Fruit fly (Drosophila melanogaster) whole organism, embryonic: ENCODE measurements around the gene CG10301.

Experiments used
- Adf1 ChIP-seq: fragments of 200-800 bp; sonication (Bioruptor generic); IDR thresholded peaks from 2 replicates; pipeline ENCODE4 v1.3.6; 2022; ENCODE audit warnings: missing biosample characterization, missing genetic modification characterization
- B-H2 ChIP-seq: fragments of 200-800 bp; sonication (Bioruptor generic); optimal IDR thresholded peaks from 2 replicates; lab custom pipeline; 2018; ENCODE audit warnings: missing biosample characterization, mild to moderate bottlenecking, missing genetic modification characterization
- CG11560 ChIP-seq: fragments of 200-800 bp; sonication (Bioruptor generic); IDR thresholded peaks from 3 replicates; pipeline ENCODE4 v1.3.6; 2022; ENCODE audit warnings: missing biosample characterization, missing genetic modification characterization
- CG12299 ChIP-seq: fragments of 200-800 bp; sonication (Bioruptor generic); optimal IDR thresholded peaks from 2 replicates; lab custom pipeline; 2018; ENCODE audit warnings: missing biosample characterization, mild to moderate bottlenecking, missing genetic modification characterization
- CG12391 ChIP-seq: fragments of 200-800 bp; sonication (Bioruptor generic); optimal IDR thresholded peaks from 3 replicates; lab custom pipeline; 2018; ENCODE audit warnings: missing biosample characterization, mild to moderate bottlenecking, missing genetic modification characterization, moderate library complexity
- CG12942 ChIP-seq: fragments of 200-800 bp; sonication (Bioruptor generic); optimal IDR thresholded peaks from 3 replicates; lab custom pipeline; 2016; ENCODE audit warnings: missing biosample characterization, missing genetic modification characterization
- CG16815 ChIP-seq: fragments of 200-800 bp; sonication (Bioruptor generic); optimal IDR thresholded peaks from 3 replicates; lab custom pipeline; 2017; ENCODE audit warnings: missing biosample characterization, mild to moderate bottlenecking, missing genetic modification characterization
- CG16863 ChIP-seq: fragments of 200-800 bp; sonication (Bioruptor generic); optimal IDR thresholded peaks from 3 replicates; lab custom pipeline; 2016; ENCODE audit warnings: missing biosample characterization, missing genetic modification characterization
- CG17912 ChIP-seq: fragments of 200-800 bp; sonication (Bioruptor generic); optimal IDR thresholded peaks from 2 replicates; lab custom pipeline; 2018; ENCODE audit warnings: missing biosample characterization, mild to moderate bottlenecking, missing genetic modification characterization
- CG18011 ChIP-seq: fragments of 200-800 bp; sonication (Bioruptor generic); optimal IDR thresholded peaks from 2 replicates; lab custom pipeline; 2017; ENCODE audit warnings: missing biosample characterization, missing genetic modification characterization, mild to moderate bottlenecking, moderate library complexity, missing genotype
- CG31388 ChIP-seq: fragments of 200-800 bp; sonication (Bioruptor generic); optimal IDR thresholded peaks from 2 replicates; lab custom pipeline; 2016; ENCODE audit warnings: missing biosample characterization, missing genetic modification characterization
- CG32772 ChIP-seq: fragments of 200-800 bp; sonication (Bioruptor generic); IDR thresholded peaks from 2 replicates; pipeline ENCODE4 v1.3.6; 2022; ENCODE audit warnings: missing biosample characterization, missing genetic modification characterization
- CG3995 ChIP-seq: fragments of 200-800 bp; sonication (Bioruptor generic); optimal IDR thresholded peaks from 3 replicates; lab custom pipeline; 2016; ENCODE audit warnings: missing biosample characterization, missing genetic modification characterization
- CG4282 ChIP-seq: fragments of 200-800 bp; sonication (Bioruptor generic); optimal IDR thresholded peaks from 2 replicates; lab custom pipeline; 2016; ENCODE audit warnings: missing biosample characterization, missing genetic modification characterization
- CG7372 ChIP-seq: fragments of 200-800 bp; sonication (Bioruptor generic); IDR thresholded peaks from 2 replicates; pipeline ENCODE4 v1.3.6; 2022; ENCODE audit warnings: missing biosample characterization, missing genetic modification characterization
- CG9797 ChIP-seq: fragments of 200-800 bp; sonication (Bioruptor generic); optimal IDR thresholded peaks from 3 replicates; lab custom pipeline; 2018; ENCODE audit warnings: missing biosample characterization, mild to moderate bottlenecking, missing genetic modification characterization
- Dek ChIP-seq: fragments of 200-800 bp; sonication (Bioruptor generic); optimal IDR thresholded peaks from 3 replicates; lab custom pipeline; 2019; ENCODE audit warnings: missing biosample characterization, mild to moderate bottlenecking, missing genetic modification characterization, moderate library complexity
- Doc3 ChIP-seq: fragments of 200-800 bp; sonication (Bioruptor generic); IDR thresholded peaks from 3 replicates; pipeline ENCODE4 v1.3.6; 2022; ENCODE audit warnings: missing biosample characterization, missing genetic modification characterization; ENCODE audit not compliant: partially characterized antibody
- E2f2 ChIP-seq: fragments of 200-800 bp; sonication (Bioruptor generic); IDR thresholded peaks from 2 replicates; pipeline ENCODE4 v1.3.6; 2022; ENCODE audit warnings: missing biosample characterization, missing genetic modification characterization
- HHEX ChIP-seq: fragments of 200-800 bp; sonication (Bioruptor generic); optimal IDR thresholded peaks from 3 replicates; lab custom pipeline; 2017; ENCODE audit warnings: missing biosample characterization, mild to moderate bottlenecking, missing genetic modification characterization, missing genetic modification reagents
- HLH3B ChIP-seq: fragments of 200-800 bp; sonication (Bioruptor generic); IDR thresholded peaks from 2 replicates; pipeline ENCODE4 v1.3.6; 2022; ENCODE audit warnings: missing biosample characterization, missing genetic modification characterization
- Hr39 ChIP-seq: fragments of >200 bp; optimal IDR thresholded peaks from 2 replicates; lab custom pipeline; 2017
- Mrtf ChIP-seq: fragments of 200-800 bp; sonication (Bioruptor generic); IDR thresholded peaks from 3 replicates; pipeline ENCODE4 v1.3.6; 2022; ENCODE audit warnings: missing biosample characterization, missing genetic modification characterization
- NC2α ChIP-seq: fragments of 200-800 bp; sonication (Bioruptor generic); optimal IDR thresholded peaks from 2 replicates; lab custom pipeline; 2016; ENCODE audit warnings: missing biosample characterization, missing genetic modification characterization
- NfI ChIP-seq: fragments of 200-800 bp; sonication (Bioruptor generic); optimal IDR thresholded peaks from 3 replicates; lab custom pipeline; 2018; ENCODE audit warnings: missing biosample characterization, mild to moderate bottlenecking, missing genetic modification characterization, moderate library complexity
- Opbp ChIP-seq: fragments of 200-800 bp; sonication (Bioruptor generic); IDR thresholded peaks from 3 replicates; pipeline ENCODE4 v1.3.6; 2022; ENCODE audit warnings: missing biosample characterization, missing genetic modification characterization; ENCODE audit not compliant: partially characterized antibody
- Pdp1 ChIP-seq, 2 experiments: fragments of 200-800 bp; sonication (Bioruptor generic); optimal IDR thresholded peaks; 3 replicates each; lab custom pipeline; 2016; ENCODE audit warnings: missing biosample characterization in 2 of 2, missing genetic modification characterization in 2 of 2, mild to moderate bottlenecking in 1 of 2, moderate library complexity in 1 of 2
- Poxn ChIP-seq: fragments of 200-800 bp; sonication (Bioruptor generic); IDR thresholded peaks from 2 replicates; pipeline ENCODE4 v1.3.6; 2022; ENCODE audit warnings: missing biosample characterization, missing genetic modification characterization
- Ssrp ChIP-seq: fragments of 200-800 bp; sonication (Bioruptor generic); optimal IDR thresholded peaks from 2 replicates; lab custom pipeline; 2018; ENCODE audit warnings: missing biosample characterization, mild to moderate bottlenecking, missing genetic modification characterization, moderate library complexity
- amos ChIP-seq: fragments of 200-800 bp; sonication (Bioruptor generic); IDR thresholded peaks from 2 replicates; pipeline ENCODE4 v1.3.6; 2022; ENCODE audit warnings: missing biosample characterization, missing genetic modification characterization; ENCODE audit not compliant: partially characterized antibody
- corto ChIP-seq: fragments of 200-800 bp; sonication (Bioruptor generic); optimal IDR thresholded peaks from 2 replicates; lab custom pipeline; 2016; ENCODE audit warnings: missing biosample characterization, mild to moderate bottlenecking, missing genetic modification characterization, moderate library complexity
- dmrt11E ChIP-seq: fragments of 200-800 bp; sonication (Bioruptor generic); optimal IDR thresholded peaks from 3 replicates; lab custom pipeline; 2018; ENCODE audit warnings: missing biosample characterization, mild to moderate bottlenecking, missing genetic modification characterization, moderate library complexity
- gro ChIP-seq: fragments of 200-800 bp; sonication (Bioruptor generic); optimal IDR thresholded peaks from 2 replicates; lab custom pipeline; 2016; ENCODE audit warnings: missing biosample characterization, missing genetic modification characterization
- gt ChIP-seq: fragments of 200-800 bp; sonication (Bioruptor generic); IDR thresholded peaks from 2 replicates; pipeline ENCODE4 v1.3.6; 2022; ENCODE audit warnings: missing biosample characterization, missing genetic modification characterization
- knrl ChIP-seq: fragments of 200-800 bp; sonication (Bioruptor generic); IDR thresholded peaks from 3 replicates; pipeline ENCODE4 v1.3.6; 2022; ENCODE audit warnings: missing biosample characterization, missing genetic modification characterization; ENCODE audit not compliant: partially characterized antibody
- lola ChIP-seq, 3 experiments: fragments of >200 bp in 2 of 3; fragments of 200-800 bp in 1 of 3; sonication (Bioruptor generic) in 1 of 3; optimal IDR thresholded peaks; 2 replicates each; lab custom pipeline; 2017 to 2019; ENCODE audit warnings: missing biosample characterization in 3 of 3, missing genetic modification characterization in 3 of 3, mild to moderate bottlenecking in 1 of 3, moderate library complexity in 1 of 3
- oc ChIP-seq: fragments of 200-800 bp; sonication (Bioruptor generic); optimal IDR thresholded peaks from 2 replicates; lab custom pipeline; 2018; ENCODE audit warnings: missing biosample characterization, mild to moderate bottlenecking, missing genetic modification characterization, moderate library complexity
- org-1 ChIP-seq: fragments of 200-800 bp; sonication (Bioruptor generic); optimal IDR thresholded peaks from 2 replicates; lab custom pipeline; 2017; ENCODE audit warnings: missing biosample characterization, missing genetic modification characterization
- otp ChIP-seq: fragments of 200-800 bp; sonication (Bioruptor generic); IDR thresholded peaks from 3 replicates; pipeline ENCODE4, ENCODE4 v1.3.6; 2022; ENCODE audit warnings: missing biosample characterization, missing genetic modification characterization
- salm ChIP-seq: fragments of 200-800 bp; sonication (Bioruptor generic); optimal IDR thresholded peaks from 2 replicates; lab custom pipeline; 2018; ENCODE audit warnings: missing biosample characterization, mild to moderate bottlenecking, missing genetic modification characterization
- sd ChIP-seq: fragments of 200-800 bp; sonication (Bioruptor generic); optimal IDR thresholded peaks from 3 replicates; lab custom pipeline; 2018; ENCODE audit warnings: missing biosample characterization, mild to moderate bottlenecking, missing genetic modification characterization, moderate library complexity
- tup ChIP-seq: fragments of 200-800 bp; sonication (Bioruptor generic); optimal IDR thresholded peaks from 2 replicates; lab custom pipeline; 2016; ENCODE audit warnings: missing biosample characterization, mild to moderate bottlenecking, missing genetic modification characterization, moderate library complexity
- yki ChIP-seq: fragments of >200 bp; optimal IDR thresholded peaks from 3 replicates; lab custom pipeline; 2018

The CG10301 gene

DNA sequence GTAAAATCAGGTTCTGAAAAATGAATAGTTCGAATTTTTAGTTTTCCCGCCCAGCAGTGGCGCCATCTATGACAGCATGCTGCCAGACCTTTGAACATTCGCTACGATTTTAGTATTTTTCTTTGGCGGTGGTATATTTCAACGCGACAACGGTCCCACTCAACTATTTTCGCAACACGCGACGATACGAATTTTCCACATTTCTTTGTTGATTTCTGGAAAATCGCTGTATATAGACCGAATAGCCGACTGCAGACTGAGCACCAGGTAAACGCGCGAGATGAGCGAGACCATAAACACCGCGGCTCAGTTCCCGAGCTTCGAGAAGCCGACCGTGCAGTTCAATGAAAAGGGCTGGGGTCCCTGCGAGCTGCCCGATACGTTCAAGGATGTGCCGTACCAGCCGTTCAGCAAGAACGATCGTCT, 30.0 kb upstream of the CG10301 start, which contains the start of gene eIF3d1 (continued):
- TF ChIP-seq Doc3 (GFP tag; lab: Robert Waterston, UW) (no peak), tup (GFP tag; lab: Kevin White, UChicago) (no peak), CG4282 (GFP tag; lab: Kevin White, UChicago) (no peak), Mrtf (GFP tag; lab: Robert Waterston, UW) (no peak), Hr39 (no peak), oc (no peak), CG12391 (tag; lab: Kevin White, UChicago) (peak; percentile 38), Pdp1 (GFP tag; optimal IDR thresholded peaks at IDR 0.05; lab: Kevin White, UChicago) (no peak), lola (GFP tag; optimal IDR thresholded peaks at IDR 0.05; lab: Kevin White, UChicago) (no peak), Adf1 (GFP tag; lab: Robert Waterston, UW) (no peak), HHEX (GFP tag; lab: Kevin White, UChicago) (no peak), amos (GFP tag; lab: Robert Waterston, UW) (peak; percentile 49; the same call in 1 of the 2 replicates), E2f2 (GFP tag; lab: Robert Waterston, UW) (peak; percentile 99), NfI (GFP tag; lab: Kevin White, UChicago) (no peak), CG3995 (GFP tag; lab: Kevin White, UChicago) (no peak), org-1 (GFP tag; lab: Kevin White, UChicago) (no peak), yki (lab: Kevin White, UChicago) (no peak), NC2α (GFP tag; lab: Kevin White, UChicago) (no peak), gro (GFP tag; lab: Kevin White, UChicago) (peak; percentile 44), B-H2 (GFP tag; lab: Kevin White, UChicago) (no peak), Poxn (no peak), Dek (tag; lab: Kevin White, UChicago) (no peak), CG12299 (tag; lab: Kevin White, UChicago) (no peak), CG11560 (tag; lab: Robert Waterston, UW) (peak; percentile 46; the same call in 1 of the 3 replicates), Ssrp (tag; lab: Kevin White, UChicago) (no peak), CG18011 (GFP tag; lab: Kevin White, UChicago) (no peak), CG16815 (no peak), sd (tag; lab: Kevin White, UChicago) (peak; percentile 90), CG7372 (GFP tag; lab: Robert Waterston, UW) (no peak), gt (GFP tag; lab: Robert Waterston, UW) (no peak), CG12942 (peak; percentile 3)

DNA sequence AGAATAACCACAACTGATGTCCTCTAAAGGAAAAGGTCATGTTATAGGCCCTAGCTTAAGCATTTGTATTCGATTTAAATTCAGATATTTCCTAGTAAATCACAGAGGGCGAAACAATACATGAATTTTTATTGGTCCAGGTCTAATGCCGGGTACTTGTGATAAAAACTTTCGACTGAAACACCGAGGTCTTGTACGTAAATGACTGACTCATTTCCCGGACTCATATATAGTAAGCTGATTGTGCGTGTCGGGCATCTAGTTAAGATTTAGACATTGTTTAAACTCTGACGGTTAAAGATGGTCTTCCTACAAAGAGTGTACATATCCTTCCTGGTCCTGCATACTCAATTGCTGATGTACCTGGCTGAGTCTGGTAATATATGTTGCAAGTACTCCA, 27.8 kb upstream of the CG10301 start, which contains the start of gene CG16710:
Gene CG16710, plus strand, starts transcription at position 301 of the 400 bp plus-strand sequence.
- TF ChIP-seq gro (GFP tag; lab: Kevin White, UChicago) (no peak), CG17912 (no peak), corto (GFP tag; lab: Kevin White, UChicago) (no peak), dmrt11E (tag; lab: Kevin White, UChicago) (no peak), salm (no peak), knrl (no peak), CG16863 (GFP tag; lab: Kevin White, UChicago) (no peak), CG32772 (GFP tag; lab: Robert Waterston, UW) (no peak), otp (GFP tag; lab: Robert Waterston, UW) (no peak), CG3995 (GFP tag; lab: Kevin White, UChicago) (no peak), CG9797 (GFP tag; lab: Kevin White, UChicago) (no peak), CG31388 (no peak), HLH3B (GFP tag; lab: Robert Waterston, UW) (no peak), Opbp (GFP tag; lab: Robert Waterston, UW) (no peak)
